Worm (Caenorhabditis elegans) whole organism, mixed stage, embryonic: ENCODE measurements around the gene srz-62.

Experiments
- M03D4.4 ChIP-seq: sonication (generic microtip); optimal IDR thresholded peaks from 2 replicates; lab custom pipeline; 2017; ENCODE audit warnings: mild to moderate bottlenecking, missing genetic modification characterization, missing compliant biosample characterization
- bed-3 ChIP-seq: fragments of 200-800 bp; sonication (Bioruptor generic); optimal IDR thresholded peaks from 3 replicates; lab custom pipeline; 2018; ENCODE audit warnings: mild to moderate bottlenecking, missing genetic modification characterization, moderate library complexity, missing compliant biosample characterization
- blmp-1 ChIP-seq: fragments of 150-350 bp; optimal IDR thresholded peaks from 2 replicates; lab custom pipeline; 2014; ENCODE audit warnings: missing biosample characterization, missing genetic modification characterization
- ceh-39 ChIP-seq: fragments of 150-350 bp; optimal IDR thresholded peaks from 2 replicates; lab custom pipeline; 2014; ENCODE audit warnings: missing biosample characterization, missing genetic modification characterization
- ceh-43 ChIP-seq: fragments of 200-800 bp; sonication (Bioruptor generic); optimal IDR thresholded peaks from 2 replicates; lab custom pipeline; 2018; ENCODE audit warnings: mild to moderate bottlenecking, missing genetic modification characterization, moderate library complexity, missing compliant biosample characterization
- ceh-83 ChIP-seq: fragments of 200-800 bp; sonication (Bioruptor generic); optimal IDR thresholded peaks from 2 replicates; lab custom pipeline; 2018; ENCODE audit warnings: mild to moderate bottlenecking, missing genetic modification characterization, missing compliant biosample characterization
- ces-1 ChIP-seq: fragments of 150-350 bp; optimal IDR thresholded peaks from 2 replicates; lab custom pipeline; 2014; ENCODE audit warnings: missing biosample characterization, missing genetic modification reagents, missing genetic modification characterization
- cnd-1 ChIP-seq: fragments of 200-800 bp; sonication (Bioruptor generic); optimal IDR thresholded peaks from 2 replicates; lab custom pipeline; 2018; ENCODE audit warnings: mild to moderate bottlenecking, missing genetic modification characterization, missing compliant biosample characterization
- drap-1 ChIP-seq: fragments of 200-800 bp; sonication (Bioruptor generic); optimal IDR thresholded peaks from 3 replicates; lab custom pipeline; 2018; ENCODE audit warnings: mild to moderate bottlenecking, missing genetic modification characterization, missing compliant biosample characterization
- elt-1 ChIP-seq: sonication (generic microtip); optimal IDR thresholded peaks from 2 replicates; lab custom pipeline; 2017; ENCODE audit warnings: missing genetic modification characterization, mild to moderate bottlenecking, missing compliant biosample characterization, antibody characterized with exemption, moderate library complexity, borderline replicate concordance; ENCODE audit not compliant: insufficient read depth
- elt-3 ChIP-seq: fragments of 150-350 bp; optimal IDR thresholded peaks from 2 replicates; lab custom pipeline; 2014; ENCODE audit warnings: missing biosample characterization, missing genetic modification characterization
- flh-1 ChIP-seq: fragments of 200-800 bp; sonication (Bioruptor generic); optimal IDR thresholded peaks from 2 replicates; lab custom pipeline; 2018; ENCODE audit warnings: mild to moderate bottlenecking, missing genetic modification characterization, moderate library complexity, missing compliant biosample characterization
- ham-2 ChIP-seq: fragments of 200-800 bp; sonication (Bioruptor generic); optimal IDR thresholded peaks from 2 replicates; lab custom pipeline; 2018; ENCODE audit warnings: mild to moderate bottlenecking, missing genetic modification characterization, missing compliant biosample characterization
- hlh-1 ChIP-seq: fragments of 150-350 bp; optimal IDR thresholded peaks from 2 replicates; lab custom pipeline; 2014; ENCODE audit warnings: missing biosample characterization, missing genetic modification reagents, missing genetic modification characterization
- lin-13 ChIP-seq: fragments of 150-350 bp; optimal IDR thresholded peaks from 2 replicates; lab custom pipeline; 2014; ENCODE audit warnings: missing biosample characterization, missing genetic modification characterization
- lin-32 ChIP-seq: fragments of 200-800 bp; sonication (Bioruptor generic); optimal IDR thresholded peaks from 2 replicates; lab custom pipeline; 2018; ENCODE audit warnings: mild to moderate bottlenecking, missing genetic modification characterization, missing compliant biosample characterization
- lsy-2 ChIP-seq: fragments of 150-350 bp; optimal IDR thresholded peaks from 2 replicates; lab custom pipeline; 2014; ENCODE audit warnings: missing biosample characterization, missing genetic modification characterization
- mab-5 ChIP-seq: fragments of 150-350 bp; optimal IDR thresholded peaks from 2 replicates; lab custom pipeline; 2014; ENCODE audit warnings: missing biosample characterization, missing genetic modification characterization
- mep-1 ChIP-seq: fragments of 150-350 bp; optimal IDR thresholded peaks from 2 replicates; lab custom pipeline; 2017; ENCODE audit warnings: missing biosample characterization, missing genetic modification reagents, missing genetic modification characterization, inconsistent platforms
- mls-2 ChIP-seq: sonication (generic microtip); optimal IDR thresholded peaks from 2 replicates; lab custom pipeline; 2016; ENCODE audit warnings: mild to moderate bottlenecking, missing genetic modification characterization, moderate library complexity, missing compliant biosample characterization
- nhr-12 ChIP-seq: fragments of 150-350 bp; optimal IDR thresholded peaks from 2 replicates; lab custom pipeline; 2014; ENCODE audit warnings: missing biosample characterization, missing genetic modification characterization
- nhr-2 ChIP-seq: fragments of 150-350 bp; optimal IDR thresholded peaks from 2 replicates; lab custom pipeline; 2014; ENCODE audit warnings: missing biosample characterization, missing genetic modification characterization
- nhr-237 ChIP-seq: fragments of 150-350 bp; optimal IDR thresholded peaks from 2 replicates; lab custom pipeline; 2014; ENCODE audit warnings: missing biosample characterization, missing genetic modification characterization
- nhr-76 ChIP-seq: sonication (generic microtip); optimal IDR thresholded peaks from 2 replicates; lab custom pipeline; 2017; ENCODE audit warnings: missing biosample characterization, missing genetic modification characterization
- pha-4 ChIP-seq: fragments of 150-350 bp; optimal IDR thresholded peaks from 2 replicates; lab custom pipeline; 2018; ENCODE audit warnings: missing biosample characterization, missing genetic modification reagents, missing genetic modification characterization
- sem-2 ChIP-seq: fragments of 200-800 bp; sonication (Bioruptor generic); optimal IDR thresholded peaks from 2 replicates; lab custom pipeline; 2018; ENCODE audit warnings: mild to moderate bottlenecking, missing genetic modification characterization, missing compliant biosample characterization
- tbx-8 ChIP-seq: fragments of 200-800 bp; sonication (Bioruptor generic); optimal IDR thresholded peaks from 2 replicates; lab custom pipeline; 2018; ENCODE audit warnings: mild to moderate bottlenecking, missing genetic modification characterization, moderate library complexity, missing compliant biosample characterization
- unc-39 ChIP-seq: fragments of 150-350 bp; optimal IDR thresholded peaks from 2 replicates; lab custom pipeline; 2014; ENCODE audit warnings: missing biosample characterization, missing genetic modification characterization
- unc-62 ChIP-seq: fragments of 150-350 bp; optimal IDR thresholded peaks from 2 replicates; lab custom pipeline; 2014; ENCODE audit warnings: missing biosample characterization, missing genetic modification reagents, missing genetic modification characterization
- zip-8 ChIP-seq: fragments of 150-350 bp; optimal IDR thresholded peaks from 2 replicates; lab custom pipeline; 2014; ENCODE audit warnings: missing biosample characterization, missing genetic modification characterization
- ztf-11 ChIP-seq: fragments of 150-350 bp; optimal IDR thresholded peaks from 2 replicates; lab custom pipeline; 2014; ENCODE audit warnings: missing biosample characterization, missing genetic modification characterization

The srz-62 gene

ce11 chrIV:3915296-3915695 is 15.0 kb downstream of the srz-62 start, which contains the start of gene srz-20:
srz-20 (plus strand) TSS chrIV:3915596.
- TF ChIP-seq unc-39 (tag; lab: Kevin White, UChicago) (no peak), cnd-1 (tag; lab: Kevin White, UChicago) (no peak), hlh-1 (tag; lab: Kevin White, UChicago) (no peak), ceh-39 (tag; lab: Kevin White, UChicago) (no peak), ces-1 (no peak)

DNA sequence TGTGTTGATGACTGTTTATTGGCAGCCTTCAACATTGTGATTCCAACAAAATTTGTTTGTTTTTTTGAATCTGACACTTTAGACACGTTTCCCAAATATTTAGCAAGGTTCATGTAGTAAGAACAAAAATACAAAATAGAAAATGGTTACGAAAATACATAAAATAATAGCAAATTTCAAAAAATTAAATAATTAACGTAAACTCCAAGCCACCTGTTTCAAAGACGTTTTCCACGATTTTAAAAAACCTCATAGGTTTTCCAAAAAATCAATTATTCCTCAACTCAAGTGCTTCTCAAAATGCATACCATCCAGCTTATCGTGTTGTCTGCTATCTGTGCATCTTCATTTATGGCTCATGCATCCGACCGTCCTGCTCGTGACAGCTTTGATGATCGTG is 17.1 kb downstream of the srz-62 start, which contains the start of gene F56D6.14:
TSS of gene F56D6.14 (plus strand) at position 301 of the 400 bp plus-strand sequence.
- TF ChIP-seq lin-13 (no peak), tbx-8 (no peak), ham-2 (no peak), mls-2 (no peak), ztf-11 (tag; lab: Kevin White, UChicago) (no peak), sem-2 (GFP tag; lab: Kevin White, UChicago) (no peak), pha-4 (tag; lab: Kevin White, UChicago) (no peak), elt-1 (tag; lab: Kevin White, UChicago) (no peak), drap-1 (no peak), lin-32 (GFP tag; lab: Kevin White, UChicago) (no peak), nhr-76 (no peak), blmp-1 (tag; lab: Kevin White, UChicago) (no peak), unc-39 (tag; lab: Kevin White, UChicago) (no peak), M03D4.4 (no peak)

DNA sequence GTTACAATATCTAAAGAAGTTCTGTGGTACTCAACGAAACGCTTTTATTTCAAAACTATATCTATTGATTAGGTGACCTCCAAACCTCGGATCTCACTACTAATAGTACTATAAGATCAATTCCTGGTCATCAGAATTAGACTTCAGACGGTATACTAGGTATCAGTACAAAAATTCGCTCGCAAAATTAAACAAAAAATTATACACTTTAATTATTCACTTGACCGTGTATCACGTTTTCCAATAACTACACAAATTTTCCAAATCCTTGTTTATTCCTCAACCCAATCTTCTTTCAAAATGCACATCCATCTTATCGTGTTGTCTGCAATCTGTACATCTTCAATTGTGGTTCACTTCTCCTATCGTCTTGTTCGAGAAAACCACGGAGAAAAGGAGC is 17.9 kb downstream of the srz-62 start, which contains the start of gene F56D6.23:
TSS of gene F56D6.23 (plus strand) at position 301 of the 400 bp plus-strand sequence.
- no peak for TF ChIP-seq blmp-1 (tag; lab: Kevin White, UChicago)
- TF ChIP-seq ceh-43 = no peak
- no peak for TF ChIP-seq hlh-1 (tag; lab: Kevin White, UChicago)
- TF ChIP-seq unc-39 (tag; lab: Kevin White, UChicago) = no peak
- no peak for TF ChIP-seq sem-2 (GFP tag; lab: Kevin White, UChicago)
- no peak for TF ChIP-seq ceh-39 (tag; lab: Kevin White, UChicago)

ce11 chrIV:3919506-3919905 is 19.2 kb downstream of the srz-62 start, which contains the start of gene srz-19:
srz-19 (plus strand) TSS chrIV:3919806.
- TF ChIP-seq ceh-83 (no peak), nhr-12 (tag; lab: Kevin White, UChicago) (no peak), cnd-1 (tag; lab: Kevin White, UChicago) (no peak), hlh-1 (tag; lab: Kevin White, UChicago) (no peak), zip-8 (tag; lab: Kevin White, UChicago) (no peak), lin-13 (no peak), unc-62 (no peak), bed-3 (GFP tag; lab: Kevin White, UChicago) (no peak), mep-1 (tag; lab: Kevin White, UChicago) (no peak), ceh-43 (no peak), elt-1 (tag; lab: Kevin White, UChicago) (no peak), nhr-2 (tag; lab: Kevin White, UChicago) (no peak), flh-1 (GFP tag; lab: Kevin White, UChicago) (no peak), blmp-1 (tag; lab: Kevin White, UChicago) (no peak), unc-39 (tag; lab: Kevin White, UChicago) (no peak), ztf-11 (tag; lab: Kevin White, UChicago) (no peak), M03D4.4 (no peak), ces-1 (no peak)
- TF ChIP-seq, all 35 proteins: peak for 0

DNA sequence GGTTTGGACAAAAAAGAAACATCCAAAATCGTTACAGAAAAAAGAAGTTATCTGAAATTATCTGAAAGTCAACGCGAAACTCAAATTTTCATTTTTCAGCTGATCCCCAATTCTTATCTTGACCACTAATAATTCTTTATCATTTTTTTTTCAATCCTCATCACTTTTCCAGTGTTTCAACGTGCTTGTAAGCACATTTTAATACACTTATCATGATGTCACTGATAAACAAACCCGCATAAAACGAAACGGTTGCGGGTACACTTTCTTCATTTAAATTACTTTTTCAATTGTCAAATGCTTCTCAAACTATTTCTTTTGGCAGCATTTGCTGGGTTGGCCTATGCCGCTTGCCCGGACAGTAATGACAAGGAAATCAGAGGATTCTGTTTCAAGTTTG is 21.6 kb downstream of the srz-62 start, which contains the start of gene clec-67:
TSS of gene clec-67 (plus strand) at position 268 of the 400 bp plus-strand sequence.
- no peak for TF ChIP-seq lin-32 (GFP tag; lab: Kevin White, UChicago)
- no peak for TF ChIP-seq nhr-12 (tag; lab: Kevin White, UChicago)
- no peak for TF ChIP-seq nhr-2 (tag; lab: Kevin White, UChicago)
- no peak for TF ChIP-seq M03D4.4
- TF ChIP-seq flh-1 (GFP tag; lab: Kevin White, UChicago) = no peak
- no peak for TF ChIP-seq elt-1 (tag; lab: Kevin White, UChicago)
- TF ChIP-seq nhr-237 (tag; lab: Kevin White, UChicago) = no peak
- TF ChIP-seq elt-3 (tag; lab: Kevin White, UChicago) = no peak
- no peak for TF ChIP-seq unc-62
- no peak for TF ChIP-seq bed-3 (GFP tag; lab: Kevin White, UChicago)
- no peak for TF ChIP-seq hlh-1 (tag; lab: Kevin White, UChicago)
- no peak for TF ChIP-seq nhr-76
- TF ChIP-seq blmp-1 (tag; lab: Kevin White, UChicago) = no peak
- TF ChIP-seq lsy-2 (tag; lab: Kevin White, UChicago) = no peak
- TF ChIP-seq ceh-83 = no peak
- TF ChIP-seq mls-2 = no peak
- TF ChIP-seq mab-5 = no peak
